Worm (Caenorhabditis elegans) whole organism, L3 larva: Measurements from ENCODE around the gene lmbr-1.
"Not testable (repeated sequence)": the region's sequence is repeated elsewhere in the genome, so short reads cannot be mapped to it uniquely, and the experiment has no call there.

ENCODE experiments used
- ama-1 ChIP-seq: fragments of 150-350 bp; optimal IDR thresholded peaks from 2 replicates; lab custom pipeline; 2018
- elt-2 ChIP-seq: sonication (generic microtip); optimal IDR thresholded peaks from 2 replicates; lab custom pipeline; 2016; ENCODE audit warnings: missing genetic modification reagents, mild to moderate bottlenecking, missing genetic modification characterization, missing compliant biosample characterization
- elt-3 ChIP-seq, 3 experiments: fragments of 150-350 bp in 1 of 3; sonication (generic microtip) in 2 of 3; optimal IDR thresholded peaks; 2 replicates in 2 of 3; 4 replicates in 1 of 3; lab custom pipeline; 2014 to 2017; ENCODE audit warnings: missing biosample characterization in 3 of 3, missing genetic modification characterization in 3 of 3
- fkh-2 ChIP-seq: fragments of 150-350 bp; optimal IDR thresholded peaks from 2 replicates; lab custom pipeline; 2014; ENCODE audit warnings: missing biosample characterization, missing genetic modification reagents, missing genetic modification characterization
- nhr-11 ChIP-seq: fragments of 150-350 bp; optimal IDR thresholded peaks from 2 replicates; lab custom pipeline; 2014; ENCODE audit warnings: missing biosample characterization, missing genetic modification characterization
- nhr-25 ChIP-seq: sonication (generic microtip); optimal IDR thresholded peaks from 2 replicates; lab custom pipeline; 2017; ENCODE audit warnings: missing biosample characterization, missing genetic modification characterization
- nhr-76 ChIP-seq: fragments of 150-350 bp; sonication (generic microtip); optimal IDR thresholded peaks from 5 replicates; lab custom pipeline; 2014; ENCODE audit warnings: missing biosample characterization, missing genetic modification characterization
- nhr-77 ChIP-seq: fragments of 150-350 bp; optimal IDR thresholded peaks from 2 replicates; lab custom pipeline; 2014; ENCODE audit warnings: missing biosample characterization, missing genetic modification characterization
- pha-4 ChIP-seq: fragments of 150-350 bp; optimal IDR thresholded peaks from 2 replicates; lab custom pipeline; 2014; ENCODE audit warnings: missing biosample characterization, missing genetic modification reagents, missing genetic modification characterization
- unc-39 ChIP-seq: sonication (generic microtip); optimal IDR thresholded peaks from 4 replicates; lab custom pipeline; 2017; ENCODE audit warnings: missing biosample characterization, missing genetic modification characterization
- unc-62 ChIP-seq: fragments of 150-350 bp; sonication (generic microtip); optimal IDR thresholded peaks from 4 replicates; lab custom pipeline; 2014; ENCODE audit warnings: missing biosample characterization, missing genetic modification reagents, missing genetic modification characterization
- zag-1 ChIP-seq: fragments of 150-350 bp; optimal IDR thresholded peaks from 2 replicates; lab custom pipeline; 2014; ENCODE audit warnings: missing biosample characterization, missing genetic modification characterization
- ztf-11 ChIP-seq: fragments of 150-350 bp; optimal IDR thresholded peaks from 2 replicates; lab custom pipeline; 2014; ENCODE audit warnings: missing biosample characterization, missing genetic modification characterization

ce11 chrIII:8347822-8348221 is 24.2 kb upstream of the lmbr-1 start, which contains the start of gene clc-29:
- TF ChIP-seq unc-62 (GFP tag; lab: Kevin White, UChicago); nhr-76 (tag; lab: Kevin White, UChicago); fkh-2 (tag; lab: Kevin White, UChicago); nhr-25 (tag; lab: Kevin White, UChicago); elt-3 (tag; optimal IDR thresholded peaks at IDR 0.05; lab: Kevin White, UChicago); pha-4 (tag; lab: Kevin White, UChicago); unc-39 (tag; lab: Kevin White, UChicago); ama-1; ztf-11 (tag; lab: Kevin White, UChicago); nhr-11 (tag; lab: Kevin White, UChicago); nhr-77; zag-1 (tag; lab: Kevin White, UChicago); elt-2 (tag; lab: Kevin White, UChicago): not testable (repeated sequence)
